Fruit fly (Drosophila melanogaster): Measurements from ENCODE around the gene CstF50.

Gene CstF50

DNA sequence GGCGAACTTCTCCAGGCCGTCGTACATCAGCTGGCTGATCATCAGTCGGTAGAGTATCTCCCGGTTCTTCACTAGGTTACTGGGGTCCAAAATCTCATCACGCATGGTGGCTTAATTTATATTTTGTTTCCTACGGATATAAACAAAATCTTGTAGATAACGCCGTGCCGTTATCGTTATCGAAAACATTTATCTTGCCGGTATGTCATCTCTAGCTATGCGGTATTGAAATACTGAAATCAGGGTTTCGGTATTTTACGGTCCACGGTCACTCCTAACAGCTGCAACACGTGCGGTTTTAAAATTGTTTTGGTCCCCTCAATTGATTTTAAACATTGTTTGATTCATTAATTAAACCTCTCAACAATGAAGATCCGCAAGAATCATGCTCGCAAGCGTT is at the start of gene CstF50, which contains the start of gene CG11563:
TSS of gene CstF50 (minus strand) at position 188 of the 400 bp plus-strand sequence.
TSS of gene CG11563 (plus strand) at position 260 of the 400 bp plus-strand sequence.
- TF ChIP-seq insv (optimal IDR thresholded peaks at IDR 0.05), result no peak
- TF ChIP-seq Sin3A (optimal IDR thresholded peaks at IDR 0.05), result no peak
- no peak for TF ChIP-seq psq (optimal IDR thresholded peaks at IDR 0.05)
- TF ChIP-seq h (optimal IDR thresholded peaks at IDR 0.05), result no peak
- TF ChIP-seq Myc (optimal IDR thresholded peaks at IDR 0.05), result no peak
- TF ChIP-seq ttk (optimal IDR thresholded peaks at IDR 0.05), result no peak

DNA sequence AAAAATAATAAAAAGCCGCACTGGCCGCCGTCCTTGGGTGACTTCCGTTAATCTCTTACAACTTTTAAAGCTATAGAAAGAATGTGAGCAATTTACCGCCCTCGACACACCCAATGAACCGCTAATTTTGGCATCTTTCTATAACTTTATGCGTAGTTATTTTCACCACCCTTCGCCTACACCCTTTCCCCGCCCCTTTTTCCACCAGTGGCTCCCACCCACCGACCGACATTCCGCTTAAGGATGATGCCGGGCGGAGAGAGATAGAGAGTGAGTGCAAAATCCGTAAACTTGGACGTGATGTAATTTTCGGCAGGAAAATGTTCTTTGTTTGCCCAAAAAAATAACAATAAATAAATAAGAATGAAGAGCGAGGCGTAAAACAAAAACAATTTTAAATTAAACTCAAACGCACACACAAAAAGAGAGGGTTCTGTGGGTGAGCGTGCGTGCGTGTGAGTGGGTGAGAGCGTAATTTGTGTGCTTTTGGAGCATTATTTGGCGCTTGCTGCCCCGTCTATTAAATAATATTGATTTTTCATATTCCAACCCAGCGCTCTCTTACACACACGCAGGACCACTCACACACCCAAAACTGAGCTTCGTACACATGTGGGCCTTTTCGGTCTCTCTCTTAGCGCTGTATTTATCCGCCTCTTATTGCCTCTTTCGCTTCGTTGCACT is 40.9 kb upstream of the CstF50 start:
- TF ChIP-seq ttk (optimal IDR thresholded peaks at IDR 0.05), result no peak
- no peak for TF ChIP-seq Sin3A (optimal IDR thresholded peaks at IDR 0.05)
- TF ChIP-seq psq (optimal IDR thresholded peaks at IDR 0.05), result no peak

DNA sequence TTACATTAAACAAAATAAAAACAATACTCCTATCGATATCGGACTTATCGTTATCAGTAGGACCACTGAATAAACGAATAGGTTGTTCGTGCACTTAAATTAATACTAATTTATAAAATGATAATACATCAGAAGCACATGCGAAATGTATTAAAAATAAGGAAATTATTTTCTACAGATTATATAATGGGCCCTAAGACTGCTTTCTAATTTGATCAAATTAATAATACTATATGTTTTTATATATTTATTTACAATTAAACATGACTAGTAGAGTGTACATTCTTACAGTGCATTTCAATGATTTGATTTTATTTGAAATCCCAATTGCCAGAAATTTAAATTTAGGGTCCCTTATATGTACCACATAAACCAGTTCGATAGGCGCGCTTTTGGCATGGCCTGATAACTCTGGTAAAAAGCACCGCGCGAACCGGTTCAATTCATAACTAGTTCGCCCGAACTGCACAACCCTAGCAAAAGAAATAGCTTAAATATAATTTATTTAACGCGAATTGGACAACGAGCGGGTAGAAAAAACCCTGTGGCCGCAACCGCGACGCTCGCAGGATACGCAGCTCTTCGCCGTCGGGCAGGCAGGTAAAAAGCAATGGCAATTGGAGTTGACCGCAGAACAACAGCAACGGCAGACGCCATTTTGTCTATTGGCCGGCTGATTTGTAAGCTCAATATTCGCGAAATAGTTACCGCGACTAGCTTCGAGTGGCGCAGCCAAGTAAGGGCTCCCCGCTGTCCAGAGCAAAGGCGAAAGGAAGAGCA is 40.0 kb upstream of the CstF50 start, which contains the start of the genes CG2126 and faf:
TSS of gene CG2126 (minus strand) at position 70 of the 780 bp plus-strand sequence.
TSS of gene faf (plus strand) at position 438 of the 780 bp plus-strand sequence.
- TF ChIP-seq Myc (optimal IDR thresholded peaks at IDR 0.05) (no peak), insv (optimal IDR thresholded peaks at IDR 0.05) (no peak), psq (optimal IDR thresholded peaks at IDR 0.05) (no peak), Sin3A (optimal IDR thresholded peaks at IDR 0.05) (no peak), h (optimal IDR thresholded peaks at IDR 0.05) (no peak), ttk (optimal IDR thresholded peaks at IDR 0.05) (no peak)

DNA sequence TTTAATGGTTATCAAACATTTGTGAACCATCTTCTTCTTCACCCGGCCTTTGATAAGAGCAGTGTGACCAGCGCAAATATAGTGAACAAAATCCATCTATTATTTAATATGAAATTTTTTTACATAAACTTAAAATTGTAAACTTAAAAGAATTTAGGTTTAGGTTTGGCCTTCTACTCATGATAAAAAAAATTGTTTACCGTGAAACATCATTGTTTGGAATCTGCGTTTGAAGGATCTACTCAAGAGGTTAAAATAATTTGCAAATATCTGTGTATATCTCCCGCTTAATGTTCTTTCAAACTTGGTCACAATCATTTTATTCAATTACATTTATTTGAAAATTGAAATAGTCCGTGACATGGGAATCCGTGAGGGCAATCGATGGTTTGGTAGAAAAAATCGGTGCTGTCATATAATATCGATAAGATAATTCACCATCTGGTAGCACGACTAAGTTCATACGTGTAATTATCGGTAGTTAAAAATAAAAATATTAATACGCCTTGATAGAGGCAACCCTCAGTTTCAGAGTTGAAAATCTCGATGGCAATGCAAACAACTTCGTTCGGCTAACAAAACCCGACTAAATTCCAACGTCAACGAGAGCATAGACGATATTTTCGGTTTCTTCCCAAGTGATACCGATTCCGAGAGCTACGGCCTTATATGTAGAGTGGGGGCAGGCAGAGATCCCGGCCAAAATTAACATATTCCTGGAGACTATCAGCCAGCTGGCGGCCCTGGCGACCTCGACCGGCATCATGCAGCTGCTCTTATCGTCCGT is 35.2 kb upstream of the CstF50 start, which contains the start of the genes betaGlu and sip3:
TSS of gene betaGlu (minus strand) at position 59 of the 787 bp plus-strand sequence.
TSS of gene sip3 (plus strand) at position 430 of the 787 bp plus-strand sequence.
- no peak for TF ChIP-seq h (optimal IDR thresholded peaks at IDR 0.05)
- no peak for TF ChIP-seq Sin3A (optimal IDR thresholded peaks at IDR 0.05)

DNA sequence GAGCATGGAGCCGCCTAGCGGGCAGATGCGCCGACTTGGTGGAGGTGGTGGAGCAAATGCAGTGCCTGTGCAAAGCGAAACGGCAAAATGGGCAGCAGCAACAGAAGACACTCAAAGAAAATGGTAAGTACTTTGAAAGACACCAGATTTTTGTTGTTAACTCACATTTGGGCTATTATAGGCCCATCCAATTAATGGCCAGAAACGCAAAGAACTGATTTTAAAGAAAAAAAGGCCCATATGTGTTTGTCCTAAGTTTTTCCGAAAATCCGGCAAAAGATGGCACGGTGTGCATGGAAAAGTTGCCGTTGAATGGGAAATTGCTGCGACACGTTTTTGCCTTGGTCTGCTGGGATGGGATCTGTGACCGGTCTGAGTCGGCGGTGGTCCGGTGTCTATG is 31.4 kb upstream of the CstF50 start:
- TF ChIP-seq Myc (optimal IDR thresholded peaks at IDR 0.05) (no peak), ttk (optimal IDR thresholded peaks at IDR 0.05) (no peak), psq (optimal IDR thresholded peaks at IDR 0.05) (no peak), Sin3A (optimal IDR thresholded peaks at IDR 0.05) (no peak), h (optimal IDR thresholded peaks at IDR 0.05) (no peak), insv (optimal IDR thresholded peaks at IDR 0.05) (no peak)

DNA sequence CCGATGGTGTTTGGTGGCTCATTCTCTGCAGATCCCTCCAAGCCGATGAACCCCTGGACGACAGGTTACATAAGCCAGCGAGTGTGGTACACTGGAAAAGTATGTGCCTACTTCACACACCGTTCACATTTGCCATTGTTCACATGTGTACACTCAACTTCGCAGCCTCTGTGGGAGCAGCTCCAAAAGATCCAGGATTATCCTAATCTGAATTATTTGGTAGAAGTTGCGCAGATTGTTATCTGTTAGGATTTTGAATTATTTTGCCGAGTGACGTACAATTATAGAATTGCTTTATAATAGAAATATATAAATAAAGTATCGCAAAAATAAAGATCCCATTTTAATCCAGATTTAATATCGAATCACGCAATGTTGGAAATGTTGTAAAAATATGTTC is 30.8 kb upstream of the CstF50 start:
- TF ChIP-seq Sin3A (optimal IDR thresholded peaks at IDR 0.05) (no peak), psq (optimal IDR thresholded peaks at IDR 0.05) (no peak), insv (optimal IDR thresholded peaks at IDR 0.05) (no peak), Myc (optimal IDR thresholded peaks at IDR 0.05) (no peak), ttk (optimal IDR thresholded peaks at IDR 0.05) (no peak), h (optimal IDR thresholded peaks at IDR 0.05) (no peak)

DNA sequence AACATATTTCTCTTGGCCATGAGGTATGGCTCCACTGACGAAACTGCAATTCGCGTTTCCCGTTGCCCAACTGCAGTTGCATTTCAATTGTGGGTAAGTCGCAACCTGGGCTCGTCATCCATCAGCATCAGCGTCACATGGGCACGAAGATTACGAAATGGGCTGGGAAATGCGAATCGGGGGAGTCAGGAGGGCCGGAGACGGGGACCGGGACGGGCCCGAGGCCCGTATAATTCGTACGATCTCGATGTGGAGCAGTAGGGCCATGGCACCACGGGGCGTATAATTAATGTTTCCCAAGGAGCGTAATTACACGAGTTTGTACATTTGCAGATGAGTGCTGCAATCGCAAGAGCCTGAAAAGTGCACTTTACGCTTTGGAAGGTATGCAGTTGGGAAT is 28.4 kb upstream of the CstF50 start:
- TF ChIP-seq Myc (optimal IDR thresholded peaks at IDR 0.05) (no peak), psq (optimal IDR thresholded peaks at IDR 0.05) (no peak), insv (optimal IDR thresholded peaks at IDR 0.05) (no peak), h (optimal IDR thresholded peaks at IDR 0.05) (no peak), Sin3A (optimal IDR thresholded peaks at IDR 0.05) (no peak), ttk (optimal IDR thresholded peaks at IDR 0.05) (no peak)

DNA sequence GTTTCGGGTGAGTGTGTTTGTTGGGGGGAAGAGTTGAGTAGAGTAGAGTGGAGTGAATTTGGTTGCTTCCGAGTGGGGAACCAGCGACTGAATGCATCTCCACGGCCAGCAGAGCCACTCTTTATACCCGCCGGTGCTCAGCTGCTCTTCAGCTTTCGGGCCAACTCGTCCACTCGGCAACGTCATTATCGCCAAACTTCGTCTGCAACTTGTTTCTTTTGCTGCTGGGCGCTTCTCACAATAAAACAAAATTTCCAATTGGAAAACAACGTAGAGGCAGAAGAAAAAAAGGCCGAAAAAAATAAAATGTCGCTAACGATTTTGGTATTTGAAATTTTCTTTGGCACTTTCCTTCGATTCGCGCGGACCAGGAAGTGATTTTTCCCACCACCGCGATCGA is 27.9 kb upstream of the CstF50 start, which contains the start of gene CG2150:
TSS of gene CG2150 (minus strand) at position 101 of the 400 bp plus-strand sequence.
- TF ChIP-seq Myc (optimal IDR thresholded peaks at IDR 0.05) (no peak), h (optimal IDR thresholded peaks at IDR 0.05) (no peak)

DNA sequence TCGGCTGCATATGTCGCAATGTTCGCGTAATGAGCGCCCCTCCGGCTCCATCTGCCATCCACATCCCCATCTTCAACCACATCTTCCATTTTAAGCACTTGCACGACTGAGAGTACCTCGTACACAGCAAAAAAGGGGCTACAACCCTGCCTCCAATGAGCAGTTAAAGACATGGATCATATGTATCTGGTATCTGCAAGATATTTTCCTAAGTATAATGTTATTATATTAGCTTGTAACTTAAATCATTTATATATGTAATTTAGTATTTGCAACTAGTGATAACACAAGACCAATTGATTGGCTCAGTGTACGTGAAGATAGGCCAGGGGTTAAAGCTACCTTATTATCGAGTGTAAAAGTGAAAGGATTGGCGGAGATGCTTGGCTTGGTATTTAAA is 25.9 kb upstream of the CstF50 start:
- no peak for TF ChIP-seq h (optimal IDR thresholded peaks at IDR 0.05)
- TF ChIP-seq ttk (optimal IDR thresholded peaks at IDR 0.05), result no peak
- no peak for TF ChIP-seq psq (optimal IDR thresholded peaks at IDR 0.05)
- TF ChIP-seq insv (optimal IDR thresholded peaks at IDR 0.05), result no peak
- no peak for TF ChIP-seq Myc (optimal IDR thresholded peaks at IDR 0.05)
- TF ChIP-seq Sin3A (optimal IDR thresholded peaks at IDR 0.05), result no peak

DNA sequence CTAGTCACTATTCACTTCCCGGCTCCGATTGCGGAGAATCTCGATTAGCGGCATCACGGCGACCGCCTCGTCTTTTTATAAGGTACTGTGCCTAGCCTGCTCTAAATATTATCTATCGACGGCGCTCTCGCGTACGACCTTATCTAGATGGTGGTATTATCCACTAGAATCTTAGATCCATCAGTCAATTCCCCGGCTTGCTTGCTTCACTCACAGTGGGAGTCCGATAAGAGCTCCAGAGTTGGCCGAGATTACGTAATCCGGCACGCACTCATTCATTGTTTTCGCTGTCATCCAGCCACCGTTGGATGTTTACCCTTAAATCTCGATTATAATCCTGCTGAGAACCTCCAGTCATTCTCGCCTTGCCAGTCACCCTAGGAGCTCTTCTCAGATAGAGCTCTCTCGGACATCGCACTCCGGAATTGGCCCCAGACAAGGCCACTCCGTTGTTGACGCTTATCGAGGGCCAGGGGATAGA is 24.8 kb upstream of the CstF50 start, which contains the start of gene Smvt:
TSS of gene Smvt (minus strand) at position 51 of the 481 bp plus-strand sequence.
- TF ChIP-seq insv (optimal IDR thresholded peaks at IDR 0.05), result no peak
- TF ChIP-seq ttk (optimal IDR thresholded peaks at IDR 0.05), result no peak
- no peak for TF ChIP-seq psq (optimal IDR thresholded peaks at IDR 0.05)
- no peak for TF ChIP-seq Myc (optimal IDR thresholded peaks at IDR 0.05)
- no peak for TF ChIP-seq h (optimal IDR thresholded peaks at IDR 0.05)
- no peak for TF ChIP-seq Sin3A (optimal IDR thresholded peaks at IDR 0.05)

DNA sequence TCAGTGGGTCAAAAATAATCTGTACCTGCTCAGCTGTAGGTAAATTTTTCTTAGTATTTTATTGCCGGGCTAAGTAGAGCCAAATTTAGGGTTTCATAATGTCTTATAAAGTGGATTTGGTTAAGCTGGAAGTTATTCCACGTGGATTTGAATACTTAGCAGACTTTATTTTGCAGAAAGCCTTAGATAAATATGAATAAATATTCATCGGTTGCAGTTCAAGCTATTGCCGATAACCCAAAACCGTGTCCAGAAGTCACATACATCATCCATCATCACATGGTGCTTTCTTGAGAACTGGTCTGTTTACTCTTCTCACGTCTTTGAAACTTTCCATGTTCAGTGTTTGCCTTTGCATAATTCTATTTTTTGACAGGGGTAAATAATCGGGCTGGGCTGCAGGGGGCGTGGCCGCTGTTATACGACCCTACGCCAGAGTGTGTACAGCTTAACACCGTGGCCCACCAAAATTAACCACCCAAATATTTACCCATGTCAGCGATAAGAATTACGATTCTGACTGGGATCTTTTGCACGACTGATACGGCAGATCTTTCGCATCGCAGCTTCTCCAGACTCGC is 21.9 kb upstream of the CstF50 start, which contains the start of gene CG2187:
TSS of gene CG2187 (minus strand) at position 51 of the 581 bp plus-strand sequence.
- TF ChIP-seq Sin3A (optimal IDR thresholded peaks at IDR 0.05) (no peak), h (optimal IDR thresholded peaks at IDR 0.05) (no peak), insv (optimal IDR thresholded peaks at IDR 0.05) (no peak), ttk (optimal IDR thresholded peaks at IDR 0.05) (no peak), psq (optimal IDR thresholded peaks at IDR 0.05) (no peak), Myc (optimal IDR thresholded peaks at IDR 0.05) (no peak)

All from Kc167 (cell line).